Fruit fly (Drosophila melanogaster): ENCODE results near the gene CG2611.
A peak's percentile ranks its signal among the peaks of the same experiment; 100 is the strongest.

The CG2611 gene

DNA sequence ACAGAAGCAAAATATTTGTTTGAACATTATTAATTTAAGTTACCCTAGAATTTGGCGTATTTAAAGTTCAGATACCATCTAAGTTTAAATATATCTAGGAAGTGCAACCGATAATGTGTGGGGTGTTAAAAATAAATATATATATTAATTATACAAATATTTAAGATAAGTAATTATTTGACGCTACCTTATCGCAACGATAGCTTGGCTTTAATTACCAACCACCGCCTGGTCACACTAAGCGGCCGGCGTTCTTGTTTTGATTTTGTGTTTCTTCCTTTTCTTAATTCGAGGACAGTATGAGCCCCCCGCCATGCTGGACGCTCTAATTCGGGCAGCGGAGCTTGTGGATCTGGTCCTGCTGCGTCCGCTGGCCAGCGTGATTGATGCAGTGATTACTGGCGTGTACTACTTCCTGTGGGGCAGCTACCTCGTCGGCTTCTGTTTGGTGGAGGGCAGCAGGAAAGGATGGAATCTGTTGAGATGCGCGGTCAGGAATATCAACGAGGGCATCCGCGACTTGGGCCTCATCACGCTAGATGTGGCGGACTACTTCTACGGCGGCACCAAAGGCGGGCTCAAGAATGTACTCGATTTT, 32.2 kb downstream of the CG2611 start, which contains the start of gene CG2617:
Gene CG2617, plus strand, starts transcription at position 233 of the 598 bp plus-strand sequence.
- TF ChIP-seq psq (GFP tag; optimal IDR thresholded peaks at IDR 0.05) (peak; percentile 26), foxo (GFP tag; optimal IDR thresholded peaks at IDR 0.05) (no peak)

DNA sequence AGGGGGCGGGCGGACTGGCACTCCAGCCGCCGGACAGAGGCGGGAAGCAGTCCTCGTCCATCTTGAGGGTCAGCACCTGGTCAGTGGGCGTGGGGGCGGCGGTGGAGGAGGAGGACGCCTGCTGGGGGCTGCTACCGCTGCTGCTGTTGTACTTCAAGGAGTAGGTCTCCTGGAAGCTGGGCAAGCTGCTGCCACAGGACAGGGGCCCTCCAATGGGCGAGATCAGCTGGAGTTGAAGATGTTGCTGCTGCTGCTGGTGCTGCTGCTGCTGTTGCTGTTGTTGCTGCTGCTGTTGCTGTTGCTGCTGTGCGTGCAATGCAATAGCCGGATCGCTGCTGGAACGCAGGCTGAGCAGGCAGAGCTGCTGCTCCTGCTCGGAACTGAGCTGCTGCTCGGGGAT, 38.7 kb downstream of the CG2611 start:
- TF ChIP-seq dl (GFP tag; optimal IDR thresholded peaks at IDR 0.05; ENCODE audit: insufficient read depth in 1 of 2, partially characterized antibody in 2 of 2): no peak
- peak; percentile 92 for TF ChIP-seq Dfd (GFP tag; optimal IDR thresholded peaks at IDR 0.05)

DNA sequence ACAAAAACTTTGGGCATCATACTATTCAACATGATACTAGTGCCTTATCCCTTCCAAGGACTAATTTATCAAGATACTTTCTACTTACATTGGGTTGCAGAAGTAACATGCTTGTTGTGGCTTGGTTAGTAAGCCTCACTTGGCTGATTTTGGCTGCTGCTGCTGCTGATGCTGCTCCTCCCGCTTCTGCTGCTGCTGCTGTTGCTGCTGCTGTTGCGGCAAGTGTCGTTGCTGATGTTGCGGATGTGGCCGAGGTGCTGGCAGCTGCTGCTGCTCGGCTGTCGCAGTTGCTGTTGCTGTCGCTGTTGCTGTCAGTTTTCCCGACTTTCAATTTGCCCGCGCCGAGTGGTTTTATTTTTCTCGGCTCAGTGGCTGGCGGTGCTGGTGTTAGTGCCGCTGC, 40.1 kb downstream of the CG2611 start:
- TF ChIP-seq psq (GFP tag; optimal IDR thresholded peaks at IDR 0.05) (no peak), Dfd (GFP tag; optimal IDR thresholded peaks at IDR 0.05) (peak; percentile 91)

DNA sequence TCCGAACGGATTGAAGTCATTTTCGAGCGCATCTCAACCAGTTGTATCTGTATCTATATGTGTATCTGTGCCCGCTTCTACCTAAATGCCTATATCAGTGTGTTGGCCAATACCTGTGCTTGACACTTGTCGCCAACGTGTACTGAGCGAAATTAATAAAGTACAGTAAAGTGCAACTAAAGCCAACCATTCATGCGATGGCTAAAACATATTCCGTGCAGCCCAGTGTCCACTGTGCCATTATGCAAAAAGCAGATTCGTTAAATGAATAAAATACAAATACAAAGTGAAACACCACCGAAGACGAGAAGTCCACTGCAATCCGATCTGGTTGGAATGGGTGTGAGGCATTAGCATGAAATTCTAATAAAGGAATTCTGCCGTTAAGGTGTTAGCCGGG, 45.1 kb downstream of the CG2611 start:
- peak; percentile 45 for TF ChIP-seq ey (GFP tag; optimal IDR thresholded peaks at IDR 0.05)
- TF ChIP-seq N (GFP tag; optimal IDR thresholded peaks at IDR 0.05): no peak
- TF ChIP-seq pan (optimal IDR thresholded peaks at IDR 0.05): no peak
- TF ChIP-seq tai (GFP tag; optimal IDR thresholded peaks at IDR 0.05): no peak
- TF ChIP-seq Mio (GFP tag; optimal IDR thresholded peaks at IDR 0.05): no peak
- TF ChIP-seq foxo (GFP tag; optimal IDR thresholded peaks at IDR 0.05): no peak
- no peak for TF ChIP-seq sv (GFP tag; optimal IDR thresholded peaks at IDR 0.05)
- TF ChIP-seq Abd-B (GFP tag; optimal IDR thresholded peaks at IDR 0.05): no peak
- peak; percentile 54 for TF ChIP-seq h (GFP tag; optimal IDR thresholded peaks at IDR 0.05)
- TF ChIP-seq Sp1 (GFP tag; optimal IDR thresholded peaks at IDR 0.05): no peak
- TF ChIP-seq Hnf4 (GFP tag; optimal IDR thresholded peaks at IDR 0.05): no peak
- TF ChIP-seq sage (GFP tag; optimal IDR thresholded peaks at IDR 0.05): no peak
- TF ChIP-seq dmrt93B (GFP tag; optimal IDR thresholded peaks at IDR 0.05): no peak
- TF ChIP-seq Rel (GFP tag; optimal IDR thresholded peaks at IDR 0.05): no peak
- TF ChIP-seq Rel (tag; optimal IDR thresholded peaks at IDR 0.05): no peak
- TF ChIP-seq rgr (GFP tag; optimal IDR thresholded peaks at IDR 0.05): peak; percentile 34
- TF ChIP-seq Jra (GFP tag; optimal IDR thresholded peaks at IDR 0.05): no peak
- TF ChIP-seq dsf (GFP tag; optimal IDR thresholded peaks at IDR 0.05; ENCODE audit: borderline replicate concordance): no peak
- no peak for TF ChIP-seq brk (GFP tag; optimal IDR thresholded peaks at IDR 0.05)
- no peak for TF ChIP-seq CG9705 (GFP tag; optimal IDR thresholded peaks at IDR 0.05)
- TF ChIP-seq woc (GFP tag; optimal IDR thresholded peaks at IDR 0.05): peak; percentile 18
- no peak for TF ChIP-seq HLH106 (tag; optimal IDR thresholded peaks at IDR 0.05)
- TF ChIP-seq GATAd (GFP tag; optimal IDR thresholded peaks at IDR 0.05): no peak
- peak; percentile 11 for TF ChIP-seq Hr83 (GFP tag; optimal IDR thresholded peaks at IDR 0.05; ENCODE audit: poor library complexity, severe bottlenecking)
- no peak for TF ChIP-seq CG32264 (GFP tag; optimal IDR thresholded peaks at IDR 0.05)
- TF ChIP-seq CrebA (GFP tag; optimal IDR thresholded peaks at IDR 0.05; ENCODE audit: borderline replicate concordance): no peak
- peak; percentile 40 for TF ChIP-seq br (GFP tag; optimal IDR thresholded peaks at IDR 0.05)
- no peak for TF ChIP-seq Hr78 (GFP tag; optimal IDR thresholded peaks at IDR 0.05)
- peak; percentile 50 for TF ChIP-seq fru (GFP tag; optimal IDR thresholded peaks at IDR 0.05)
- TF ChIP-seq OdsH (GFP tag; optimal IDR thresholded peaks at IDR 0.05): peak; percentile 2
- no peak for TF ChIP-seq Myc (optimal IDR thresholded peaks at IDR 0.05)
- no peak for TF ChIP-seq Dif (GFP tag; optimal IDR thresholded peaks at IDR 0.05; ENCODE audit: partially characterized antibody)
- TF ChIP-seq Vsx2 (GFP tag; optimal IDR thresholded peaks at IDR 0.05; ENCODE audit: partially characterized antibody): no peak
- TF ChIP-seq Dfd (GFP tag; optimal IDR thresholded peaks at IDR 0.05): no peak
- TF ChIP-seq psq (GFP tag; optimal IDR thresholded peaks at IDR 0.05): no peak
- TF ChIP-seq jim (GFP tag; optimal IDR thresholded peaks at IDR 0.05): no peak
- TF ChIP-seq dl (GFP tag; optimal IDR thresholded peaks at IDR 0.05; ENCODE audit: insufficient read depth in 1 of 2, partially characterized antibody in 2 of 2): no peak
- no peak for TF ChIP-seq lola (GFP tag; optimal IDR thresholded peaks at IDR 0.05)
- no peak for TF ChIP-seq usp (GFP tag; optimal IDR thresholded peaks at IDR 0.05)

Data from whole organism, wandering third instar larva.